Fruit fly (Drosophila melanogaster) whole organism, embryonic: ENCODE measurements around the gene CG8301.

Source experiments
- Atf3 ChIP-seq: fragments of 200-800 bp; sonication (Bioruptor generic); optimal IDR thresholded peaks from 3 replicates; lab custom pipeline; 2016; ENCODE audit warnings: missing biosample characterization, missing genetic modification characterization
- B-H1 ChIP-seq: fragments of 200-800 bp; sonication (Bioruptor generic); IDR thresholded peaks from 3 replicates; pipeline ENCODE4 v1.3.6; 2022; ENCODE audit warnings: missing biosample characterization, missing genetic modification characterization
- C15 ChIP-seq: fragments of 200-800 bp; sonication (Bioruptor generic); IDR thresholded peaks from 3 replicates; pipeline ENCODE4 v1.3.6; 2022; ENCODE audit warnings: missing biosample characterization, missing genetic modification characterization
- CG12104 ChIP-seq: fragments of 200-800 bp; sonication (Bioruptor generic); optimal IDR thresholded peaks from 3 replicates; lab custom pipeline; 2016; ENCODE audit warnings: missing biosample characterization, missing genetic modification characterization
- CG13287 ChIP-seq: fragments of 200-800 bp; sonication (Bioruptor generic); IDR thresholded peaks from 2 replicates; pipeline ENCODE4 v1.3.6; 2022; ENCODE audit warnings: missing biosample characterization, missing genetic modification characterization; ENCODE audit not compliant: partially characterized antibody
- CG14965 ChIP-seq: fragments of 200-800 bp; sonication (Bioruptor generic); optimal IDR thresholded peaks from 2 replicates; lab custom pipeline; 2016; ENCODE audit warnings: missing biosample characterization, missing genetic modification characterization, borderline replicate concordance
- CG1832 ChIP-seq: fragments of 200-800 bp; sonication (Bioruptor generic); optimal IDR thresholded peaks from 2 replicates; lab custom pipeline; 2017; ENCODE audit warnings: missing biosample characterization, mild to moderate bottlenecking, missing genetic modification characterization, inconsistent platforms
- CG2199 ChIP-seq: fragments of 200-800 bp; sonication (Bioruptor generic); IDR thresholded peaks from 3 replicates; pipeline ENCODE4 v1.3.6; 2022; ENCODE audit warnings: missing biosample characterization, missing genetic modification characterization
- CG2202 ChIP-seq: fragments of 200-800 bp; sonication (Bioruptor generic); optimal IDR thresholded peaks from 2 replicates; lab custom pipeline; 2018; ENCODE audit warnings: missing biosample characterization, mild to moderate bottlenecking, missing genetic modification characterization
- CG31441 ChIP-seq: fragments of 200-800 bp; sonication (Bioruptor generic); IDR thresholded peaks from 2 replicates; pipeline ENCODE4 v1.3.6; 2022; ENCODE audit warnings: missing biosample characterization, missing genetic modification characterization
- CG3995 ChIP-seq: fragments of 200-800 bp; sonication (Bioruptor generic); optimal IDR thresholded peaks from 3 replicates; lab custom pipeline; 2016; ENCODE audit warnings: missing biosample characterization, missing genetic modification characterization
- CG4707 ChIP-seq: fragments of 200-800 bp; sonication (Bioruptor generic); optimal IDR thresholded peaks from 2 replicates; lab custom pipeline; 2018; ENCODE audit warnings: missing biosample characterization, mild to moderate bottlenecking, missing genetic modification characterization, moderate library complexity
- CG7357 ChIP-seq: fragments of 200-800 bp; sonication (Bioruptor generic); IDR thresholded peaks from 3 replicates; pipeline ENCODE4 v1.3.6; 2022; ENCODE audit warnings: missing biosample characterization, missing genetic modification characterization
- CG9215 ChIP-seq: fragments of 200-800 bp; sonication (Bioruptor generic); IDR thresholded peaks from 2 replicates; pipeline ENCODE4 v1.3.6; 2022; ENCODE audit warnings: missing biosample characterization, missing genetic modification characterization
- CG9437 ChIP-seq: fragments of 200-800 bp; sonication (Bioruptor generic); optimal IDR thresholded peaks from 2 replicates; lab custom pipeline; 2018; ENCODE audit warnings: missing biosample characterization, mild to moderate bottlenecking, missing genetic modification characterization
- CG9797 ChIP-seq: fragments of 200-800 bp; sonication (Bioruptor generic); optimal IDR thresholded peaks from 3 replicates; lab custom pipeline; 2018; ENCODE audit warnings: missing biosample characterization, mild to moderate bottlenecking, missing genetic modification characterization
- GATAe ChIP-seq: fragments of 200-800 bp; sonication (Bioruptor generic); conservative IDR thresholded peaks from 2 replicates; pipeline ENCODE4 v1.3.6; 2022; ENCODE audit warnings: missing biosample characterization, missing genetic modification characterization
- Gsc ChIP-seq: fragments of 200-800 bp; sonication (Bioruptor generic); IDR thresholded peaks from 2 replicates; pipeline ENCODE4 v1.3.6; 2022; ENCODE audit warnings: missing biosample characterization, missing genetic modification characterization
- Hand ChIP-seq: fragments of 200-800 bp; sonication (Bioruptor generic); optimal IDR thresholded peaks from 2 replicates; lab custom pipeline; 2017; ENCODE audit warnings: mild to moderate bottlenecking, missing biosample characterization, missing genetic modification reagents, missing genetic modification characterization
- Jarid2 ChIP-seq: fragments of 200-800 bp; sonication (Bioruptor generic); optimal IDR thresholded peaks from 3 replicates; lab custom pipeline; 2017; ENCODE audit warnings: mild to moderate bottlenecking, missing biosample characterization, missing genetic modification reagents, missing genetic modification characterization
- Kr ChIP-seq: fragments of 200-800 bp; sonication (Bioruptor generic); optimal IDR thresholded peaks from 2 replicates; lab custom pipeline; 2017; ENCODE audit warnings: missing biosample characterization, mild to moderate bottlenecking, missing genetic modification characterization
- Lim3 ChIP-seq: fragments of 200-800 bp; sonication (Bioruptor generic); IDR thresholded peaks from 2 replicates; pipeline ENCODE4 v1.3.6; 2022; ENCODE audit warnings: missing biosample characterization, missing genetic modification characterization
- Med ChIP-seq: fragments of 200-800 bp; sonication (Bioruptor generic); peaks from one replicate; lab custom pipeline; 2016; ENCODE audit warnings: missing biosample characterization, missing genetic modification characterization, mild to moderate bottlenecking, inconsistent platforms, moderate library complexity
- Mes4 ChIP-seq: fragments of 200-800 bp; sonication (Bioruptor generic); optimal IDR thresholded peaks from 2 replicates; lab custom pipeline; 2016; ENCODE audit warnings: missing biosample characterization, missing genetic modification characterization
- Myb ChIP-seq: fragments of 200-800 bp; sonication (Bioruptor generic); optimal IDR thresholded peaks from 2 replicates; lab custom pipeline; 2016; ENCODE audit warnings: missing biosample characterization, missing genetic modification characterization
- NC2α ChIP-seq: fragments of 200-800 bp; sonication (Bioruptor generic); optimal IDR thresholded peaks from 2 replicates; lab custom pipeline; 2016; ENCODE audit warnings: missing biosample characterization, missing genetic modification characterization
- NFAT ChIP-seq: fragments of 200-800 bp; sonication (Bioruptor generic); IDR thresholded peaks from 2 replicates; pipeline ENCODE4 v1.3.6; 2022; ENCODE audit warnings: missing biosample characterization, missing genetic modification characterization
- Side ChIP-seq: fragments of 200-800 bp; sonication (Bioruptor generic); optimal IDR thresholded peaks from 2 replicates; lab custom pipeline; 2016; ENCODE audit warnings: missing biosample characterization, missing genetic modification characterization
- YL-1 ChIP-seq: fragments of 200-800 bp; sonication (Bioruptor generic); optimal IDR thresholded peaks from 3 replicates; lab custom pipeline; 2017; ENCODE audit warnings: missing biosample characterization, mild to moderate bottlenecking, missing genetic modification characterization
- ap ChIP-seq: fragments of 200-800 bp; sonication (Bioruptor generic); IDR thresholded peaks from 2 replicates; pipeline ENCODE4 v1.3.6; 2022; ENCODE audit warnings: missing biosample characterization, missing genetic modification characterization
- cas ChIP-seq: fragments of 200-800 bp; sonication (Bioruptor generic); IDR thresholded peaks from 2 replicates; pipeline ENCODE4 v1.3.6; 2022; ENCODE audit warnings: missing biosample characterization, missing genetic modification characterization
- da ChIP-seq: fragments of 200-800 bp; sonication (Bioruptor generic); optimal IDR thresholded peaks from 2 replicates; lab custom pipeline; 2016; ENCODE audit warnings: missing biosample characterization, missing genetic modification characterization
- dmrt99B ChIP-seq: fragments of 200-800 bp; sonication (Bioruptor generic); optimal IDR thresholded peaks from 2 replicates; lab custom pipeline; 2018; ENCODE audit warnings: missing biosample characterization, mild to moderate bottlenecking, missing genetic modification characterization, moderate library complexity
- en ChIP-seq: fragments of 200-800 bp; sonication (Bioruptor generic); optimal IDR thresholded peaks from 2 replicates; lab custom pipeline; 2016; ENCODE audit warnings: missing biosample characterization, missing genetic modification characterization
- exex ChIP-seq: fragments of 200-800 bp; sonication (Bioruptor generic); optimal IDR thresholded peaks from 4 replicates; lab custom pipeline; 2018; ENCODE audit warnings: missing biosample characterization, mild to moderate bottlenecking, missing genetic modification characterization, moderate library complexity
- hb ChIP-seq: fragments of 200-800 bp; sonication (Bioruptor generic); IDR thresholded peaks from 3 replicates; pipeline ENCODE4 v1.3.6; 2022; ENCODE audit warnings: missing biosample characterization, missing genetic modification characterization; ENCODE audit not compliant: partially characterized antibody
- her ChIP-seq: fragments of 200-800 bp; sonication (Bioruptor generic); optimal IDR thresholded peaks from 2 replicates; lab custom pipeline; 2016; ENCODE audit warnings: missing biosample characterization, missing genetic modification characterization
- kay ChIP-seq: fragments of 200-800 bp; sonication (Bioruptor generic); optimal IDR thresholded peaks from 2 replicates; lab custom pipeline; 2016; ENCODE audit warnings: missing biosample characterization, missing genetic modification characterization
- klu ChIP-seq: fragments of 200-800 bp; sonication (Bioruptor generic); IDR thresholded peaks from 2 replicates; pipeline ENCODE4 v1.3.6; 2022; ENCODE audit warnings: missing biosample characterization, missing genetic modification characterization
- pb ChIP-seq: fragments of 200-800 bp; sonication (Bioruptor generic); optimal IDR thresholded peaks from 3 replicates; lab custom pipeline; 2016; ENCODE audit warnings: missing biosample characterization, missing genetic modification characterization
- psq ChIP-seq: fragments of 200-800 bp; sonication (Bioruptor generic); optimal IDR thresholded peaks from 2 replicates; lab custom pipeline; 2017; ENCODE audit warnings: missing biosample characterization, missing genetic modification characterization
- slou ChIP-seq: fragments of 200-800 bp; sonication (Bioruptor generic); optimal IDR thresholded peaks from 3 replicates; lab custom pipeline; 2016; ENCODE audit warnings: missing biosample characterization, missing genetic modification characterization
- ssp ChIP-seq: fragments of 200-800 bp; sonication (Bioruptor generic); IDR thresholded peaks from 2 replicates; pipeline ENCODE4 v1.3.6; 2022; ENCODE audit warnings: missing biosample characterization, missing genetic modification characterization
- sug ChIP-seq: fragments of 200-800 bp; optimal IDR thresholded peaks from 2 replicates; lab custom pipeline; 2019; ENCODE audit warnings: missing biosample characterization, mild to moderate bottlenecking, missing genetic modification characterization, moderate library complexity
- tin ChIP-seq: fragments of 200-800 bp; sonication (Bioruptor generic); optimal IDR thresholded peaks from 3 replicates; lab custom pipeline; 2016; ENCODE audit warnings: missing biosample characterization, missing genetic modification characterization
- tio ChIP-seq: fragments of 200-800 bp; sonication (Bioruptor generic); optimal IDR thresholded peaks from 2 replicates; lab custom pipeline; 2017; ENCODE audit warnings: missing biosample characterization, missing genetic modification characterization, inconsistent platforms
- unpg ChIP-seq: fragments of 200-800 bp; sonication (Bioruptor generic); optimal IDR thresholded peaks from 3 replicates; lab custom pipeline; 2018; ENCODE audit warnings: missing biosample characterization, mild to moderate bottlenecking, missing genetic modification characterization, moderate library complexity
- vnd ChIP-seq: fragments of 200-800 bp; sonication (Bioruptor generic); IDR thresholded peaks from 3 replicates; pipeline ENCODE4 v1.3.6; 2022; ENCODE audit warnings: missing biosample characterization, missing genetic modification characterization; ENCODE audit not compliant: partially characterized antibody
- wor ChIP-seq: fragments of 200-800 bp; sonication (Bioruptor generic); IDR thresholded peaks from 2 replicates; pipeline ENCODE4 v1.3.6; 2022; ENCODE audit warnings: missing biosample characterization, missing genetic modification characterization

Gene CG8301

dm6 chr3R:9577382-9578137 lies 3.5 kb upstream of the CG8301 start, which contains the start of the genes Kap-alpha3 and Son (continued):
- TF ChIP-seq Kr (peak; percentile 23), CG2199 (GFP tag; lab: Robert Waterston, UW) (peak; percentile 79; the same call in 2 of the 3 replicates), wor (GFP tag; lab: Robert Waterston, UW) (peak; percentile 72), GATAe (GFP tag; lab: Robert Waterston, UW) (peak; percentile 62; the same call in 1 of the 2 replicates), C15 (peak; percentile 80; the same call in 2 of the 3 replicates), Gsc (GFP tag; lab: Robert Waterston, UW) (peak; percentile 35; the same call in 1 of the 2 replicates), cas (GFP tag; lab: Robert Waterston, UW) (peak; percentile 70; the same call in 1 of the 2 replicates), klu (GFP tag; lab: Robert Waterston, UW) (peak; percentile 93), NFAT (peak; percentile 90), tio (GFP tag; lab: Kevin White, UChicago) (peak; percentile 90), Med (GFP tag; lab: Kevin White, UChicago) (peak; percentile 99), CG2202 (tag; lab: Kevin White, UChicago) (peak; percentile 76), ssp (GFP tag; lab: Robert Waterston, UW) (peak; percentile 84), exex (peak; percentile 76), hb (GFP tag; lab: Robert Waterston, UW) (peak; percentile 67; the same call in 2 of the 3 replicates), her (peak; percentile 88), NC2α (peak; percentile 88), CG4707 (GFP tag; lab: Kevin White, UChicago) (peak; percentile 91), en (peak; percentile 85), pb (GFP tag; lab: Kevin White, UChicago) (peak; percentile 92), CG9797 (peak; percentile 73), CG1832 (GFP tag; lab: Kevin White, UChicago) (no peak), da (GFP tag; lab: Kevin White, UChicago) (peak; percentile 83), Mes4 (GFP tag; lab: Kevin White, UChicago) (peak; percentile 96), vnd (GFP tag; lab: Robert Waterston, UW) (peak; percentile 76), kay (GFP tag; lab: Kevin White, UChicago) (peak; percentile 80), sug (tag; lab: Kevin White, UChicago) (peak; percentile 95), CG7357 (GFP tag; lab: Robert Waterston, UW) (peak; percentile 71), CG14965 (GFP tag; lab: Kevin White, UChicago) (peak; percentile 62), YL-1 (GFP tag; lab: Kevin White, UChicago) (peak; percentile 99), CG12104 (GFP tag; lab: Kevin White, UChicago) (peak; percentile 97), tin (GFP tag; lab: Kevin White, UChicago) (peak; percentile 90), B-H1 (GFP tag; lab: Robert Waterston, UW) (peak; percentile 74), Hand (GFP tag; lab: Kevin White, UChicago) (peak; percentile 82), CG3995 (GFP tag; lab: Kevin White, UChicago) (peak; percentile 91), Lim3 (GFP tag; lab: Robert Waterston, UW) (0 out of 2 replicates have a peak, but pooled peaks have one; percentile 11), Myb (peak; percentile 83), slou (GFP tag; lab: Kevin White, UChicago) (peak; percentile 84), unpg (GFP tag; lab: Kevin White, UChicago) (peak; percentile 82), dmrt99B (tag; lab: Kevin White, UChicago) (peak; percentile 85), psq (GFP tag; lab: Kevin White, UChicago) (peak; percentile 79), Atf3 (GFP tag; lab: Kevin White, UChicago) (peak; percentile 90), CG13287 (peak; percentile 89), ap (GFP tag; lab: Robert Waterston, UW) (peak; percentile 82), CG9215 (GFP tag; lab: Robert Waterston, UW) (peak; percentile 90), CG31441 (GFP tag; lab: Robert Waterston, UW) (peak; percentile 90), CG9437 (GFP tag; lab: Kevin White, UChicago) (peak; percentile 97), Jarid2 (peak; percentile 80), Side (GFP tag; lab: Kevin White, UChicago) (peak; percentile 92)
